Fruit fly (Drosophila melanogaster): ENCODE results near the gene Rrp1.

dm6 chr2L:2955659-2956058, 16.6 kb downstream of the Rrp1 start:
- no peak for TF ChIP-seq eg (GFP tag; IDR thresholded peaks at IDR 0.05)
- TF ChIP-seq acj6 (GFP tag; optimal IDR thresholded peaks at IDR 0.05): no peak
- TF ChIP-seq CG3032 (tag; optimal IDR thresholded peaks at IDR 0.05): no peak
- TF ChIP-seq Hr39 (GFP tag; optimal IDR thresholded peaks at IDR 0.05): no peak
- TF ChIP-seq Hr4 (GFP tag; optimal IDR thresholded peaks at IDR 0.05): no peak
- TF ChIP-seq Sox14 (GFP tag; optimal IDR thresholded peaks at IDR 0.05): no peak
- TF ChIP-seq Lpt (GFP tag; optimal IDR thresholded peaks at IDR 0.05): no peak
- TF ChIP-seq CG31627 (GFP tag; optimal IDR thresholded peaks at IDR 0.05): no peak
- TF ChIP-seq CG15336 (GFP tag; IDR thresholded peaks at IDR 0.05): no peak
- no peak for TF ChIP-seq CG32006 (GFP tag; optimal IDR thresholded peaks at IDR 0.05)

Measured in whole organism, prepupa.